Fruit fly (Drosophila melanogaster) whole organism, embryonic: ENCODE measurements around the gene CG42727.

ENCODE experiments used
- Antp ChIP-seq: fragments of 200-800 bp; sonication (Bioruptor generic); optimal IDR thresholded peaks from 3 replicates; lab custom pipeline; 2016; ENCODE audit warnings: missing biosample characterization, missing genetic modification characterization
- Atf-2 ChIP-seq: fragments of 200-800 bp; sonication (Bioruptor generic); optimal IDR thresholded peaks from 2 replicates; lab custom pipeline; 2016; ENCODE audit warnings: missing biosample characterization, missing genetic modification characterization
- Bgb ChIP-seq: fragments of 200-800 bp; sonication (Bioruptor generic); IDR thresholded peaks from 2 replicates; pipeline ENCODE4 v1.3.6; 2022; ENCODE audit warnings: missing biosample characterization, missing genetic modification characterization; ENCODE audit not compliant: partially characterized antibody
- CG10267 ChIP-seq: fragments of 200-800 bp; sonication (Bioruptor generic); optimal IDR thresholded peaks from 2 replicates; lab custom pipeline; 2018; ENCODE audit warnings: missing biosample characterization, mild to moderate bottlenecking, missing genetic modification characterization, moderate library complexity
- CG10431 ChIP-seq: fragments of 200-800 bp; sonication (Bioruptor generic); optimal IDR thresholded peaks from 3 replicates; lab custom pipeline; 2018; ENCODE audit warnings: missing biosample characterization, mild to moderate bottlenecking, missing genetic modification characterization
- CG12155 ChIP-seq: fragments of 200-800 bp; sonication (Bioruptor generic); optimal IDR thresholded peaks from 3 replicates; lab custom pipeline; 2016; ENCODE audit warnings: missing biosample characterization, missing genetic modification characterization
- CG12659 ChIP-seq: fragments of 200-800 bp; sonication (Bioruptor generic); optimal IDR thresholded peaks from 3 replicates; lab custom pipeline; 2017; ENCODE audit warnings: mild to moderate bottlenecking, missing biosample characterization, missing genetic modification reagents, missing genetic modification characterization
- CG13424 ChIP-seq: fragments of 200-800 bp; sonication (Bioruptor generic); optimal IDR thresholded peaks from 2 replicates; lab custom pipeline; 2019; ENCODE audit warnings: missing biosample characterization, mild to moderate bottlenecking, missing genetic modification characterization, moderate library complexity
- CG17829 ChIP-seq: fragments of 200-800 bp; optimal IDR thresholded peaks from 2 replicates; lab custom pipeline; 2019; ENCODE audit warnings: missing biosample characterization, mild to moderate bottlenecking, missing genetic modification characterization, moderate library complexity
- CG17912 ChIP-seq: fragments of 200-800 bp; sonication (Bioruptor generic); optimal IDR thresholded peaks from 2 replicates; lab custom pipeline; 2018; ENCODE audit warnings: missing biosample characterization, mild to moderate bottlenecking, missing genetic modification characterization
- CG31224 ChIP-seq: fragments of 200-800 bp; sonication (Bioruptor generic); IDR thresholded peaks from 2 replicates; pipeline ENCODE4 v1.3.6; 2022; ENCODE audit warnings: missing biosample characterization, missing genetic modification characterization
- CG4328 ChIP-seq: fragments of 200-800 bp; sonication (Bioruptor generic); optimal IDR thresholded peaks from 3 replicates; lab custom pipeline; 2017; ENCODE audit warnings: missing biosample characterization, missing genetic modification reagents, missing genetic modification characterization
- CG6272 ChIP-seq: fragments of 200-800 bp; sonication (Bioruptor generic); IDR thresholded peaks from 2 replicates; pipeline ENCODE4 v1.3.6; 2022; ENCODE audit warnings: missing biosample characterization, missing genetic modification characterization
- CG8281 ChIP-seq: fragments of 200-800 bp; sonication (Bioruptor generic); optimal IDR thresholded peaks from 2 replicates; lab custom pipeline; 2018; ENCODE audit warnings: missing biosample characterization, mild to moderate bottlenecking, missing genetic modification characterization, moderate library complexity
- Deaf1 ChIP-seq: fragments of 200-800 bp; optimal IDR thresholded peaks from 3 replicates; lab custom pipeline; 2019; ENCODE audit warnings: missing biosample characterization, mild to moderate bottlenecking, missing genetic modification characterization, moderate library complexity
- Drgx ChIP-seq: fragments of 200-800 bp; sonication (Bioruptor generic); IDR thresholded peaks from 2 replicates; pipeline ENCODE4 v1.3.6; 2022; ENCODE audit warnings: missing biosample characterization, missing genetic modification characterization
- Ets97D ChIP-seq: fragments of 200-800 bp; sonication (Bioruptor generic); optimal IDR thresholded peaks from 3 replicates; lab custom pipeline; 2016; ENCODE audit warnings: missing biosample characterization, missing genetic modification characterization
- Fer1 ChIP-seq: fragments of 200-800 bp; sonication (Bioruptor generic); optimal IDR thresholded peaks from 2 replicates; lab custom pipeline; 2017; ENCODE audit warnings: missing biosample characterization, mild to moderate bottlenecking, missing genetic modification characterization
- Gug ChIP-seq: fragments of 200-800 bp; sonication (Bioruptor generic); IDR thresholded peaks from 4 replicates; pipeline ENCODE4 v1.3.6; 2022; ENCODE audit warnings: missing biosample characterization, missing genetic modification characterization
- H15 ChIP-seq: fragments of 200-800 bp; sonication (Bioruptor generic); IDR thresholded peaks from 3 replicates; pipeline ENCODE4 v1.3.6; 2022; ENCODE audit warnings: missing biosample characterization, missing genetic modification characterization
- HLH54F ChIP-seq: fragments of 200-800 bp; sonication (Bioruptor generic); optimal IDR thresholded peaks from 3 replicates; lab custom pipeline; 2016; ENCODE audit warnings: missing biosample characterization, missing genetic modification characterization
- HmgD ChIP-seq: fragments of 200-800 bp; sonication (Bioruptor generic); optimal IDR thresholded peaks from 3 replicates; lab custom pipeline; 2016; ENCODE audit warnings: missing biosample characterization, missing genetic modification characterization
- HmgZ ChIP-seq: fragments of 200-800 bp; sonication (Bioruptor generic); optimal IDR thresholded peaks from 2 replicates; lab custom pipeline; 2018; ENCODE audit warnings: missing biosample characterization, mild to moderate bottlenecking, missing genetic modification characterization
- Hmr ChIP-seq: fragments of 200-800 bp; sonication (Bioruptor generic); optimal IDR thresholded peaks from 3 replicates; lab custom pipeline; 2017; ENCODE audit warnings: mild to moderate bottlenecking, missing biosample characterization, missing genetic modification reagents, missing genetic modification characterization
- Hr51 ChIP-seq, 2 experiments: fragments of 200-800 bp; sonication (Bioruptor generic); optimal IDR thresholded peaks; 2 replicates in 1 of 2; 3 replicates in 1 of 2; lab custom pipeline; 2016 to 2018; ENCODE audit warnings: missing biosample characterization in 2 of 2, missing genetic modification characterization in 2 of 2, mild to moderate bottlenecking in 1 of 2, moderate library complexity in 1 of 2
- MTF-1 ChIP-seq: fragments of 200-800 bp; sonication (Bioruptor generic); optimal IDR thresholded peaks from 2 replicates; lab custom pipeline; 2018; ENCODE audit warnings: missing biosample characterization, mild to moderate bottlenecking, missing genetic modification characterization, borderline replicate concordance
- Side ChIP-seq: fragments of 200-800 bp; sonication (Bioruptor generic); optimal IDR thresholded peaks from 2 replicates; lab custom pipeline; 2016; ENCODE audit warnings: missing biosample characterization, missing genetic modification characterization
- Sox102F ChIP-seq: fragments of 200-800 bp; sonication (Bioruptor generic); optimal IDR thresholded peaks from 2 replicates; lab custom pipeline; 2018; ENCODE audit warnings: missing biosample characterization, mild to moderate bottlenecking, missing genetic modification characterization, moderate library complexity
- Spps ChIP-seq: fragments of 200-800 bp; sonication (Bioruptor generic); optimal IDR thresholded peaks from 2 replicates; lab custom pipeline; 2018; ENCODE audit warnings: missing biosample characterization, mild to moderate bottlenecking, missing genetic modification characterization
- Ssrp ChIP-seq: fragments of 200-800 bp; sonication (Bioruptor generic); optimal IDR thresholded peaks from 2 replicates; lab custom pipeline; 2018; ENCODE audit warnings: missing biosample characterization, mild to moderate bottlenecking, missing genetic modification characterization, moderate library complexity
- Trl ChIP-seq, 3 experiments: fragments of >200 bp in 2 of 3; fragments of 200-800 bp in 1 of 3; sonication (Bioruptor generic) in 1 of 3; optimal IDR thresholded peaks; 2 replicates in 1 of 3; 3 replicates in 2 of 3; lab custom pipeline; 2016 to 2017; ENCODE audit warnings: missing biosample characterization in 1 of 3, missing genetic modification characterization in 1 of 3
- al ChIP-seq: fragments of 200-800 bp; sonication (Bioruptor generic); IDR thresholded peaks from 2 replicates; pipeline ENCODE4 v1.3.6; 2022; ENCODE audit warnings: missing biosample characterization, missing genetic modification characterization
- bowl ChIP-seq: fragments of 200-800 bp; sonication (Bioruptor generic); IDR thresholded peaks from 2 replicates; pipeline ENCODE4 v1.3.6; 2022; ENCODE audit warnings: missing biosample characterization, missing genetic modification characterization
- dati ChIP-seq: fragments of 200-800 bp; sonication (Bioruptor generic); IDR thresholded peaks from 2 replicates; pipeline ENCODE4 v1.3.6; 2022; ENCODE audit warnings: missing biosample characterization, missing genetic modification characterization
- disco-r ChIP-seq: fragments of 200-800 bp; sonication (Bioruptor generic); optimal IDR thresholded peaks from 2 replicates; lab custom pipeline; 2016; ENCODE audit warnings: missing biosample characterization, missing genetic modification characterization
- dmrt11E ChIP-seq: fragments of 200-800 bp; sonication (Bioruptor generic); optimal IDR thresholded peaks from 3 replicates; lab custom pipeline; 2018; ENCODE audit warnings: missing biosample characterization, mild to moderate bottlenecking, missing genetic modification characterization, moderate library complexity
- exex ChIP-seq: fragments of 200-800 bp; sonication (Bioruptor generic); optimal IDR thresholded peaks from 4 replicates; lab custom pipeline; 2018; ENCODE audit warnings: missing biosample characterization, mild to moderate bottlenecking, missing genetic modification characterization, moderate library complexity
- grau ChIP-seq: fragments of 200-800 bp; optimal IDR thresholded peaks from 3 replicates; lab custom pipeline; 2019; ENCODE audit warnings: missing biosample characterization, mild to moderate bottlenecking, missing genetic modification characterization, moderate library complexity
- grn ChIP-seq: fragments of 200-800 bp; sonication (Bioruptor generic); optimal IDR thresholded peaks from 3 replicates; lab custom pipeline; 2017; ENCODE audit warnings: missing biosample characterization, missing genetic modification characterization
- gsb-n ChIP-seq: fragments of 200-800 bp; sonication (Bioruptor generic); optimal IDR thresholded peaks from 3 replicates; lab custom pipeline; 2018; ENCODE audit warnings: missing biosample characterization, mild to moderate bottlenecking, missing genetic modification characterization
- h ChIP-seq: fragments of >200 bp; optimal IDR thresholded peaks from 2 replicates; lab custom pipeline; 2017
- hkb ChIP-seq, 2 experiments: fragments of 200-800 bp in 1 of 2; fragments of >200 bp in 1 of 2; sonication (Bioruptor generic) in 1 of 2; IDR thresholded peaks in 1 of 2; optimal IDR thresholded peaks in 1 of 2; 2 replicates each; pipeline versions ENCODE4 v1.3.6 to Lab custom; 2017 to 2022; ENCODE audit warnings: missing biosample characterization in 1 of 2, missing genetic modification characterization in 1 of 2
- ind ChIP-seq: fragments of 200-800 bp; sonication (Bioruptor generic); optimal IDR thresholded peaks from 3 replicates; lab custom pipeline; 2016; ENCODE audit warnings: missing biosample characterization, missing genetic modification characterization
- phol ChIP-seq: fragments of 200-800 bp; sonication (Bioruptor generic); optimal IDR thresholded peaks from 3 replicates; lab custom pipeline; 2018; ENCODE audit warnings: missing biosample characterization, mild to moderate bottlenecking, missing genetic modification characterization, moderate library complexity
- pzg ChIP-seq: fragments of 200-800 bp; sonication (Bioruptor generic); optimal IDR thresholded peaks from 3 replicates; lab custom pipeline; 2018; ENCODE audit warnings: missing biosample characterization, mild to moderate bottlenecking, missing genetic modification characterization, moderate library complexity
- slbo ChIP-seq: fragments of 200-800 bp; sonication (Bioruptor generic); IDR thresholded peaks from 2 replicates; pipeline ENCODE4 v1.3.6; 2022; ENCODE audit warnings: missing biosample characterization, missing genetic modification characterization
- stc ChIP-seq: fragments of 200-800 bp; sonication (Bioruptor generic); IDR thresholded peaks from 2 replicates; pipeline ENCODE4 v1.3.6; 2022; ENCODE audit warnings: missing biosample characterization, missing genetic modification characterization
- sug ChIP-seq: fragments of 200-800 bp; optimal IDR thresholded peaks from 2 replicates; lab custom pipeline; 2019; ENCODE audit warnings: missing biosample characterization, mild to moderate bottlenecking, missing genetic modification characterization, moderate library complexity
- toy ChIP-seq: fragments of 200-800 bp; sonication (Bioruptor generic); IDR thresholded peaks from 2 replicates; pipeline ENCODE4 v1.3.6; 2022; ENCODE audit warnings: missing biosample characterization, missing genetic modification characterization
- tx ChIP-seq: fragments of 200-800 bp; sonication (Bioruptor generic); optimal IDR thresholded peaks from 2 replicates; lab custom pipeline; 2016; ENCODE audit warnings: missing biosample characterization, missing genetic modification characterization
- unc-4 ChIP-seq: fragments of 200-800 bp; sonication (Bioruptor generic); IDR thresholded peaks from 2 replicates; pipeline ENCODE4 v1.3.6; 2022; ENCODE audit warnings: missing biosample characterization, missing genetic modification characterization; ENCODE audit not compliant: partially characterized antibody
- unpg ChIP-seq: fragments of 200-800 bp; sonication (Bioruptor generic); optimal IDR thresholded peaks from 3 replicates; lab custom pipeline; 2018; ENCODE audit warnings: missing biosample characterization, mild to moderate bottlenecking, missing genetic modification characterization, moderate library complexity

The CG42727 gene

dm6 chr3R:15330472-15330871, 17.4 kb upstream of the CG42727 start, which contains the start of gene mRpL9 (continued):
- TF ChIP-seq unpg, result no peak
- no peak for TF ChIP-seq Atf-2
- peak; percentile 17 for TF ChIP-seq HmgD (GFP tag; lab: Kevin White, UChicago)
- no peak for TF ChIP-seq CG8281 (tag; lab: Kevin White, UChicago)
- no peak for TF ChIP-seq hkb (optimal IDR thresholded peaks at IDR 0.05; lab: Kevin White, UChicago)
- no peak for TF ChIP-seq hkb (GFP tag; IDR thresholded peaks at IDR 0.05; lab: Robert Waterston, UW)
- TF ChIP-seq dati (GFP tag; lab: Robert Waterston, UW), result no peak
- no peak for TF ChIP-seq Deaf1 (tag; lab: Kevin White, UChicago)
- TF ChIP-seq dmrt11E, result no peak
- no peak for TF ChIP-seq grn (GFP tag; lab: Kevin White, UChicago)
- no peak for TF ChIP-seq al (GFP tag; lab: Robert Waterston, UW)
- TF ChIP-seq CG4328, result no peak
- TF ChIP-seq Trl (optimal IDR thresholded peaks at IDR 0.05; lab: Kevin White, UChicago), result no peak
- TF ChIP-seq Trl (GFP tag; optimal IDR thresholded peaks at IDR 0.05; lab: Kevin White, UChicago), result no peak
- TF ChIP-seq slbo (GFP tag; lab: Robert Waterston, UW), result peak; percentile 63
- peak; percentile 17 for TF ChIP-seq Antp (GFP tag; lab: Kevin White, UChicago)
- TF ChIP-seq sug, result peak; percentile 34
- TF ChIP-seq CG31224 (GFP tag; lab: Robert Waterston, UW), result no peak
- no peak for TF ChIP-seq disco-r (GFP tag; lab: Kevin White, UChicago)
- TF ChIP-seq Hmr, result no peak
- peak; percentile 21 for TF ChIP-seq ind
- no peak for TF ChIP-seq Ssrp (tag; lab: Kevin White, UChicago)
- TF ChIP-seq tx (GFP tag; lab: Kevin White, UChicago), result no peak
- TF ChIP-seq Gug (GFP tag; lab: Robert Waterston, UW), result peak; percentile 41; the same call in 1 of the 4 replicates
- peak; percentile 47 for TF ChIP-seq CG10267
- no peak for TF ChIP-seq CG10431 (GFP tag; lab: Kevin White, UChicago)
- TF ChIP-seq MTF-1 (GFP tag; lab: Kevin White, UChicago), result no peak
- TF ChIP-seq CG12659, result peak; percentile 46
- peak; percentile 22 for TF ChIP-seq CG13424
- no peak for TF ChIP-seq stc (GFP tag; lab: Robert Waterston, UW)
- peak; percentile 44 for TF ChIP-seq Ets97D (GFP tag; lab: Kevin White, UChicago)
- TF ChIP-seq toy (GFP tag; lab: Robert Waterston, UW), result no peak
- TF ChIP-seq CG6272 (GFP tag; lab: Robert Waterston, UW), result no peak
- peak; percentile 52 for TF ChIP-seq phol (tag; lab: Kevin White, UChicago)
- peak; percentile 32 for TF ChIP-seq CG17829
- TF ChIP-seq pzg (GFP tag; lab: Kevin White, UChicago), result peak; percentile 69
- TF ChIP-seq grau, result peak; percentile 39
- no peak for TF ChIP-seq gsb-n (tag; lab: Kevin White, UChicago)

- TF ChIP-seq CG17912 (GFP tag; lab: Kevin White, UChicago) (peak; percentile 52), H15 (GFP tag; lab: Robert Waterston, UW) (no peak), Side (peak; percentile 67), HLH54F (GFP tag; lab: Kevin White, UChicago) (peak; percentile 64), HmgZ (peak; percentile 91), Drgx (no peak), Spps (tag; lab: Kevin White, UChicago) (no peak), h (lab: Kevin White, UChicago) (no peak), CG12155 (GFP tag; lab: Kevin White, UChicago) (peak; percentile 55), unc-4 (GFP tag; lab: Robert Waterston, UW) (peak; percentile 77), Sox102F (GFP tag; lab: Kevin White, UChicago) (no peak), Bgb (GFP tag; lab: Robert Waterston, UW) (peak; percentile 90), Fer1 (GFP tag; lab: Kevin White, UChicago) (peak; percentile 69), exex (tag; lab: Kevin White, UChicago) (no peak), bowl (GFP tag; lab: Robert Waterston, UW) (no peak), Ets97D (GFP tag; lab: Kevin White, UChicago) (peak; percentile 95), Hr51 (GFP tag; optimal IDR thresholded peaks at IDR 0.05; lab: Kevin White, UChicago) (peak in 1 of 2 experiments; percentile 48)
Measured at dm6 chr3R:15332994-15333393, 14.9 kb upstream of the CG42727 start, which contains the start of the genes Fkbp39 and Cyfip. Gene Fkbp39 (minus strand): TSS chr3R:15333133. Gene Cyfip (plus strand): TSS chr3R:15333266.
